Fruit fly (Drosophila melanogaster) whole organism, embryonic: Measurements from ENCODE around the gene AstA.
A peak's percentile ranks its signal among the peaks of the same experiment; 100 is the strongest.

Experiments
- Abd-B ChIP-seq: fragments of 200-800 bp; sonication (Bioruptor generic); optimal IDR thresholded peaks from 2 replicates; lab custom pipeline; 2018; ENCODE audit warnings: missing biosample characterization, mild to moderate bottlenecking, missing genetic modification characterization, moderate library complexity
- Atf3 ChIP-seq: fragments of 200-800 bp; sonication (Bioruptor generic); optimal IDR thresholded peaks from 3 replicates; lab custom pipeline; 2016; ENCODE audit warnings: missing biosample characterization, missing genetic modification characterization
- CG10209 ChIP-seq: fragments of 200-800 bp; sonication (Bioruptor generic); optimal IDR thresholded peaks from 3 replicates; lab custom pipeline; 2017; ENCODE audit warnings: missing biosample characterization, mild to moderate bottlenecking, missing genetic modification characterization, missing genetic modification reagents
- CG12299 ChIP-seq: fragments of 200-800 bp; sonication (Bioruptor generic); optimal IDR thresholded peaks from 2 replicates; lab custom pipeline; 2018; ENCODE audit warnings: missing biosample characterization, mild to moderate bottlenecking, missing genetic modification characterization
- CG13424 ChIP-seq: fragments of 200-800 bp; sonication (Bioruptor generic); optimal IDR thresholded peaks from 2 replicates; lab custom pipeline; 2019; ENCODE audit warnings: missing biosample characterization, mild to moderate bottlenecking, missing genetic modification characterization, moderate library complexity
- CG14050 ChIP-seq: fragments of 200-800 bp; sonication (Bioruptor generic); IDR thresholded peaks from 3 replicates; pipeline ENCODE4 v1.3.6; 2022; ENCODE audit warnings: missing biosample characterization, missing genetic modification characterization
- CG14710 ChIP-seq: fragments of 200-800 bp; sonication (Bioruptor generic); optimal IDR thresholded peaks from 3 replicates; lab custom pipeline; 2019; ENCODE audit warnings: missing biosample characterization, mild to moderate bottlenecking, missing genetic modification characterization, moderate library complexity
- CG15601 ChIP-seq: fragments of 200-800 bp; sonication (Bioruptor generic); optimal IDR thresholded peaks from 3 replicates; lab custom pipeline; 2019; ENCODE audit warnings: missing biosample characterization, mild to moderate bottlenecking, missing genetic modification characterization, moderate library complexity
- CG17912 ChIP-seq: fragments of 200-800 bp; sonication (Bioruptor generic); optimal IDR thresholded peaks from 2 replicates; lab custom pipeline; 2018; ENCODE audit warnings: missing biosample characterization, mild to moderate bottlenecking, missing genetic modification characterization
- CG2889 ChIP-seq: fragments of 200-800 bp; sonication (Bioruptor generic); IDR thresholded peaks from 3 replicates; pipeline ENCODE4 v1.3.6; 2022; ENCODE audit warnings: missing biosample characterization, missing genetic modification characterization
- CG34422 ChIP-seq: fragments of 200-800 bp; sonication (Bioruptor generic); IDR thresholded peaks from 3 replicates; pipeline ENCODE4 v1.3.6; 2022; ENCODE audit warnings: missing biosample characterization, missing genetic modification characterization
- CG4424 ChIP-seq: fragments of 200-800 bp; sonication (Bioruptor generic); optimal IDR thresholded peaks from 3 replicates; lab custom pipeline; 2016; ENCODE audit warnings: missing biosample characterization, missing genetic modification characterization
- CG5180 ChIP-seq: fragments of 200-800 bp; sonication (Bioruptor generic); optimal IDR thresholded peaks from 3 replicates; lab custom pipeline; 2017; ENCODE audit warnings: missing biosample characterization, missing genetic modification characterization, mild to moderate bottlenecking, moderate library complexity, missing genetic modification reagents
- CG7928 ChIP-seq: fragments of 200-800 bp; sonication (Bioruptor generic); optimal IDR thresholded peaks from 2 replicates; lab custom pipeline; 2017; ENCODE audit warnings: missing biosample characterization, mild to moderate bottlenecking, missing genetic modification characterization
- CG8765 ChIP-seq: fragments of 200-800 bp; sonication (Bioruptor generic); IDR thresholded peaks from 2 replicates; pipeline ENCODE4 v1.3.6; 2022; ENCODE audit warnings: missing biosample characterization, missing genetic modification characterization
- CG9932 ChIP-seq: fragments of 200-800 bp; sonication (Bioruptor generic); IDR thresholded peaks from 2 replicates; pipeline ENCODE4 v1.3.6; 2022; ENCODE audit warnings: missing biosample characterization, missing genetic modification characterization
- Dad ChIP-seq: fragments of 200-800 bp; sonication (Bioruptor generic); optimal IDR thresholded peaks from 3 replicates; lab custom pipeline; 2016; ENCODE audit warnings: missing biosample characterization, missing genetic modification characterization
- Dfd ChIP-seq, 2 experiments: fragments of >200 bp; optimal IDR thresholded peaks; 2 replicates each; lab custom pipeline; 2017; ENCODE audit warnings: missing biosample characterization in 2 of 2, missing genetic modification characterization in 2 of 2
- Elba2 ChIP-seq: fragments of 200-800 bp; sonication (Bioruptor generic); optimal IDR thresholded peaks from 3 replicates; lab custom pipeline; 2016; ENCODE audit warnings: missing biosample characterization, missing genetic modification characterization
- Fer3 ChIP-seq: fragments of 200-800 bp; sonication (Bioruptor generic); optimal IDR thresholded peaks from 2 replicates; lab custom pipeline; 2018; ENCODE audit warnings: missing biosample characterization, mild to moderate bottlenecking, missing genetic modification characterization, moderate library complexity
- Hr51 ChIP-seq, 2 experiments: fragments of 200-800 bp; sonication (Bioruptor generic); optimal IDR thresholded peaks; 2 replicates in 1 of 2; 3 replicates in 1 of 2; lab custom pipeline; 2016 to 2018; ENCODE audit warnings: missing biosample characterization in 2 of 2, missing genetic modification characterization in 2 of 2, mild to moderate bottlenecking in 1 of 2, moderate library complexity in 1 of 2
- Hsf ChIP-seq: fragments of 200-800 bp; sonication (Bioruptor generic); optimal IDR thresholded peaks from 3 replicates; lab custom pipeline; 2016; ENCODE audit warnings: missing biosample characterization, missing genetic modification characterization
- MESR4 ChIP-seq: fragments of 200-800 bp; sonication (Bioruptor generic); optimal IDR thresholded peaks from 2 replicates; lab custom pipeline; 2018; ENCODE audit warnings: missing biosample characterization, mild to moderate bottlenecking, missing genetic modification characterization, moderate library complexity
- Max ChIP-seq: fragments of 200-800 bp; sonication (Bioruptor generic); optimal IDR thresholded peaks from 2 replicates; lab custom pipeline; 2016; ENCODE audit warnings: missing biosample characterization, mild to moderate bottlenecking, missing genetic modification characterization
- PHDP ChIP-seq: fragments of 200-800 bp; sonication (Bioruptor generic); optimal IDR thresholded peaks from 3 replicates; lab custom pipeline; 2018; ENCODE audit warnings: missing biosample characterization, mild to moderate bottlenecking, missing genetic modification characterization, moderate library complexity
- Side ChIP-seq: fragments of 200-800 bp; sonication (Bioruptor generic); optimal IDR thresholded peaks from 2 replicates; lab custom pipeline; 2016; ENCODE audit warnings: missing biosample characterization, missing genetic modification characterization
- Tbp ChIP-seq: fragments of >200 bp; optimal IDR thresholded peaks from 2 replicates; lab custom pipeline; 2018; ENCODE audit warnings: missing biosample characterization, missing genetic modification characterization
- Xrp1 ChIP-seq: fragments of 200-800 bp; sonication (Bioruptor generic); IDR thresholded peaks from 2 replicates; pipeline ENCODE4 v1.3.6; 2022; ENCODE audit warnings: missing biosample characterization, missing genetic modification characterization
- YL-1 ChIP-seq: fragments of 200-800 bp; sonication (Bioruptor generic); optimal IDR thresholded peaks from 3 replicates; lab custom pipeline; 2017; ENCODE audit warnings: missing biosample characterization, mild to moderate bottlenecking, missing genetic modification characterization
- az2 ChIP-seq: fragments of 200-800 bp; sonication (Bioruptor generic); optimal IDR thresholded peaks from 3 replicates; lab custom pipeline; 2016; ENCODE audit warnings: missing biosample characterization, missing genetic modification characterization
- btn ChIP-seq: fragments of 200-800 bp; sonication (Bioruptor generic); optimal IDR thresholded peaks from 2 replicates; lab custom pipeline; 2016; ENCODE audit warnings: missing biosample characterization, missing genetic modification characterization
- dysf ChIP-seq: fragments of 200-800 bp; sonication (Bioruptor generic); IDR thresholded peaks from 3 replicates; pipeline ENCODE4 v1.3.6; 2022; ENCODE audit warnings: missing biosample characterization, missing genetic modification characterization
- esg ChIP-seq: fragments of 200-800 bp; sonication (Bioruptor generic); conservative IDR thresholded peaks from 2 replicates; pipeline ENCODE4 v1.3.6; 2022; ENCODE audit warnings: missing biosample characterization, missing genetic modification characterization
- grn ChIP-seq: fragments of 200-800 bp; sonication (Bioruptor generic); optimal IDR thresholded peaks from 3 replicates; lab custom pipeline; 2017; ENCODE audit warnings: missing biosample characterization, missing genetic modification characterization
- inv ChIP-seq: fragments of 200-800 bp; sonication (Bioruptor generic); IDR thresholded peaks from 2 replicates; pipeline ENCODE4 v1.3.6; 2022; ENCODE audit warnings: missing biosample characterization, missing genetic modification characterization; ENCODE audit not compliant: partially characterized antibody
- maf-S ChIP-seq: fragments of 200-800 bp; sonication (Bioruptor generic); optimal IDR thresholded peaks from 2 replicates; lab custom pipeline; 2016; ENCODE audit warnings: missing biosample characterization, missing genetic modification characterization
- nerfin-1 ChIP-seq: fragments of 200-800 bp; sonication (Bioruptor generic); optimal IDR thresholded peaks from 3 replicates; lab custom pipeline; 2019; ENCODE audit warnings: missing biosample characterization, mild to moderate bottlenecking, missing genetic modification characterization, moderate library complexity
- nmo ChIP-seq: fragments of 200-800 bp; sonication (Bioruptor generic); optimal IDR thresholded peaks from 2 replicates; lab custom pipeline; 2018; ENCODE audit warnings: missing biosample characterization, mild to moderate bottlenecking, missing genetic modification characterization, moderate library complexity
- oc ChIP-seq: fragments of 200-800 bp; sonication (Bioruptor generic); optimal IDR thresholded peaks from 2 replicates; lab custom pipeline; 2018; ENCODE audit warnings: missing biosample characterization, mild to moderate bottlenecking, missing genetic modification characterization, moderate library complexity
- pb ChIP-seq: fragments of 200-800 bp; sonication (Bioruptor generic); optimal IDR thresholded peaks from 3 replicates; lab custom pipeline; 2016; ENCODE audit warnings: missing biosample characterization, missing genetic modification characterization
- sens-2 ChIP-seq: fragments of 200-800 bp; sonication (Bioruptor generic); IDR thresholded peaks from 2 replicates; pipeline ENCODE4 v1.3.6; 2022; ENCODE audit warnings: missing biosample characterization, missing genetic modification characterization
- slbo ChIP-seq: fragments of 200-800 bp; sonication (Bioruptor generic); IDR thresholded peaks from 2 replicates; pipeline ENCODE4 v1.3.6; 2022; ENCODE audit warnings: missing biosample characterization, missing genetic modification characterization
- sna ChIP-seq: fragments of 200-800 bp; sonication (Bioruptor generic); IDR thresholded peaks from 2 replicates; pipeline ENCODE4 v1.3.6; 2022; ENCODE audit warnings: missing biosample characterization, missing genetic modification characterization; ENCODE audit not compliant: partially characterized antibody
- ssp ChIP-seq: fragments of 200-800 bp; sonication (Bioruptor generic); IDR thresholded peaks from 2 replicates; pipeline ENCODE4 v1.3.6; 2022; ENCODE audit warnings: missing biosample characterization, missing genetic modification characterization
- tgo ChIP-seq: fragments of 200-800 bp; sonication (Bioruptor generic); IDR thresholded peaks from 3 replicates; pipeline ENCODE4 v1.3.6; 2022; ENCODE audit warnings: missing biosample characterization, missing genetic modification characterization
- tin ChIP-seq: fragments of 200-800 bp; sonication (Bioruptor generic); optimal IDR thresholded peaks from 3 replicates; lab custom pipeline; 2016; ENCODE audit warnings: missing biosample characterization, missing genetic modification characterization
- trem ChIP-seq: fragments of 200-800 bp; optimal IDR thresholded peaks from 3 replicates; lab custom pipeline; 2019; ENCODE audit warnings: missing biosample characterization, mild to moderate bottlenecking, missing genetic modification characterization, moderate library complexity
- unpg ChIP-seq: fragments of 200-800 bp; sonication (Bioruptor generic); optimal IDR thresholded peaks from 3 replicates; lab custom pipeline; 2018; ENCODE audit warnings: missing biosample characterization, mild to moderate bottlenecking, missing genetic modification characterization, moderate library complexity
- zen2 ChIP-seq: fragments of 200-800 bp; sonication (Bioruptor generic); IDR thresholded peaks from 3 replicates; pipeline ENCODE4 v1.3.6; 2022; ENCODE audit warnings: missing biosample characterization, missing genetic modification characterization; ENCODE audit not compliant: partially characterized antibody

Gene AstA

DNA sequence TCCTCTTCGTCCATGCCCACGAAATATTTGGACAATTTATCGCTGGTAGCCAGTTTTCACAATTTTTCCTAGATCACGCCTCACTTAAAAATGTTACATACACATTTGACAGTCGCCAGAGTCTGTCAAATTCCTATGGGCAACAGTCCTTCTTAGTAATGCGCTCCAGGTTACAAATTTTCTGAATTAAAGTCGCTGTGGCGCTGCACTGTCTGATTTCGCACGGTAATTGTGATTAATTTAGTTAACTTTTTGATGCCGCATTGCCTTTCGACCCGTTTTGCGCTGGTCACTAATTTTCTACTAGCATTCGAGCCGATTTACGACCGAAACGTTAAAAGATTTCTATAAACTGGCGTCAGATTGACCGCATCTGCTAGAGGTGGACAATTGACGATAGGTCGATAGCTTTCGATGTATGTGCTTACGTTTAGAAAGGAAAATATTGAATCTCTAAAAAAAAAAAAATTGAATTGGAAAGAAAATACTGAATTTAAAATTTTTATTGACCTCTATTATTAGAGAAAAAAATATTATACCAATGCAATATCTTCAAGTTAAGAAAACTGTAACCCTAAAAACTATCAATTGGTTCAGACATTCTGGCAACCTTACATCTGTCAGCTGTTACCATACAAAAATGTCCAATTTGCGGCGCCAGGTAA lies 48.9 kb upstream of the AstA start, which contains the start of the genes lili and CG34150 (continued):
- TF ChIP-seq dysf (GFP tag; lab: Robert Waterston, UW) = peak; percentile 66
- TF ChIP-seq tin (GFP tag; lab: Kevin White, UChicago) = peak; percentile 77
- TF ChIP-seq CG13424 = peak; percentile 89
- peak; percentile 79 for TF ChIP-seq YL-1 (GFP tag; lab: Kevin White, UChicago)
- peak; percentile 55 for TF ChIP-seq Side (GFP tag; lab: Kevin White, UChicago)
- peak; percentile 78 for TF ChIP-seq Abd-B (GFP tag; lab: Kevin White, UChicago)
- TF ChIP-seq Elba2 (GFP tag; lab: Kevin White, UChicago) = no peak
- peak; percentile 56 for TF ChIP-seq CG10209 (GFP tag; lab: Kevin White, UChicago)
- TF ChIP-seq maf-S (GFP tag; lab: Kevin White, UChicago) = peak; percentile 62
- TF ChIP-seq nmo (GFP tag; lab: Kevin White, UChicago) = peak; percentile 82
- TF ChIP-seq pb (GFP tag; lab: Kevin White, UChicago) = no peak
- TF ChIP-seq Dad (GFP tag; lab: Kevin White, UChicago) = peak; percentile 73
- no peak for TF ChIP-seq CG17912
- TF ChIP-seq nerfin-1 (tag; lab: Kevin White, UChicago) = peak; percentile 97
- peak; percentile 78 for TF ChIP-seq CG4424 (GFP tag; lab: Kevin White, UChicago)
- TF ChIP-seq CG5180 (GFP tag; lab: Kevin White, UChicago) = no peak
- peak; percentile 64 for TF ChIP-seq esg (GFP tag; lab: Robert Waterston, UW)
- TF ChIP-seq az2 (GFP tag; lab: Kevin White, UChicago) = peak; percentile 80
- no peak for TF ChIP-seq sens-2 (GFP tag; lab: Robert Waterston, UW)
- TF ChIP-seq Max = peak; percentile 79
- peak; percentile 65 for TF ChIP-seq MESR4
- no peak for TF ChIP-seq oc
- peak; percentile 73 for TF ChIP-seq inv (GFP tag; lab: Robert Waterston, UW)
- TF ChIP-seq CG12299 = peak; percentile 48
- TF ChIP-seq ssp (GFP tag; lab: Robert Waterston, UW) = peak; percentile 71
- TF ChIP-seq sna (GFP tag; lab: Robert Waterston, UW) = peak; percentile 72; the same call in 1 of the 2 replicates
- peak; percentile 84 for TF ChIP-seq Hsf
- TF ChIP-seq CG9932 (GFP tag; lab: Robert Waterston, UW) = peak; percentile 88
- TF ChIP-seq zen2 (GFP tag; lab: Robert Waterston, UW) = no peak; the same call in 2 of the 3 replicates
- no peak for TF ChIP-seq Dfd (GFP tag; optimal IDR thresholded peaks at IDR 0.05; lab: Kevin White, UChicago)
- TF ChIP-seq Xrp1 (GFP tag; lab: Robert Waterston, UW) = peak; percentile 73; the same call in 1 of the 2 replicates
- TF ChIP-seq CG15601 = peak; percentile 84
- TF ChIP-seq CG34422 (GFP tag; lab: Robert Waterston, UW) = peak; percentile 78
- TF ChIP-seq trem (tag; lab: Kevin White, UChicago) = peak; percentile 92
- TF ChIP-seq Tbp (GFP tag; lab: Kevin White, UChicago) = no peak
- TF ChIP-seq Fer3 (tag; lab: Kevin White, UChicago) = peak; percentile 75
- TF ChIP-seq CG14710 (tag; lab: Kevin White, UChicago) = peak; percentile 91
- TF ChIP-seq PHDP = peak; percentile 77
- peak; percentile 72 for TF ChIP-seq tgo (GFP tag; lab: Robert Waterston, UW)
- TF ChIP-seq CG7928 (GFP tag; lab: Kevin White, UChicago) = peak; percentile 54
- TF ChIP-seq Atf3 (GFP tag; lab: Kevin White, UChicago) = peak; percentile 43
- TF ChIP-seq unpg = peak; percentile 71
- peak; percentile 64 to 75 for TF ChIP-seq Hr51 (GFP tag; optimal IDR thresholded peaks at IDR 0.05; lab: Kevin White, UChicago)
- no peak for TF ChIP-seq grn
- no peak for TF ChIP-seq btn (GFP tag; lab: Kevin White, UChicago)
- TF ChIP-seq CG2889 = 0 out of 3 replicates have a peak, but pooled peaks have one; percentile 45
- peak; percentile 86 for TF ChIP-seq slbo (GFP tag; lab: Robert Waterston, UW)
- peak; percentile 48; the same call in 1 of the 3 replicates for TF ChIP-seq CG14050
- no peak for TF ChIP-seq CG8765 (GFP tag; lab: Robert Waterston, UW)
